Worm (Caenorhabditis elegans) whole organism, young adult: ENCODE measurements around the gene col-71.
"Not testable (repeated sequence)": the region's sequence is repeated elsewhere in the genome, so short reads cannot be mapped to it uniquely, and the experiment has no call there.

Source experiments
- B0261.1 ChIP-seq: sonication (generic microtip); optimal IDR thresholded peaks from 2 replicates; lab custom pipeline; 2016; ENCODE audit warnings: mild to moderate bottlenecking, missing genetic modification characterization, moderate library complexity, missing compliant biosample characterization
- C17E4.6 ChIP-seq: fragments of 200-800 bp; sonication (Bioruptor generic); IDR thresholded peaks from 2 replicates; pipeline ENCODE4 v1.3.6; 2022; ENCODE audit warnings: missing genetic modification reagents, missing genetic modification characterization, missing compliant biosample characterization
- D2030.7 ChIP-seq: fragments of 200-800 bp; sonication (Bioruptor generic); IDR thresholded peaks from 2 replicates; pipeline ENCODE4 v1.3.6; 2022; ENCODE audit warnings: missing genetic modification reagents, missing genetic modification characterization, missing compliant biosample characterization
- F49E8.2 ChIP-seq: sonication (generic microtip); optimal IDR thresholded peaks from 3 replicates; lab custom pipeline; 2017; ENCODE audit warnings: missing genetic modification characterization, mild to moderate bottlenecking, missing compliant biosample characterization, antibody characterized with exemption, moderate library complexity; ENCODE audit not compliant: insufficient read depth
- K12H6.12 ChIP-seq: fragments of 200-800 bp; sonication (Bioruptor generic); optimal IDR thresholded peaks from 2 replicates; lab custom pipeline; 2018; ENCODE audit warnings: mild to moderate bottlenecking, missing genetic modification characterization, missing compliant biosample characterization
- Y67H2A.10 ChIP-seq: fragments of 200-800 bp; sonication (Bioruptor generic); conservative IDR thresholded peaks from 2 replicates; pipeline ENCODE4 v1.3.6; 2022; ENCODE audit warnings: missing genetic modification reagents, missing genetic modification characterization, missing compliant biosample characterization
- ZK185.1 ChIP-seq: sonication (generic microtip); optimal IDR thresholded peaks from 2 replicates; lab custom pipeline; 2016; ENCODE audit warnings: mild to moderate bottlenecking, missing genetic modification characterization, missing compliant biosample characterization; ENCODE audit not compliant: poor library complexity, severe bottlenecking
- aptf-2 ChIP-seq: fragments of 200-800 bp; sonication (Bioruptor generic); conservative IDR thresholded peaks from 2 replicates; pipeline ENCODE4 v1.3.6; 2022; ENCODE audit warnings: missing genetic modification reagents, missing genetic modification characterization, missing compliant biosample characterization
- atf-7 ChIP-seq: sonication (generic microtip); optimal IDR thresholded peaks from 2 replicates; lab custom pipeline; 2017; ENCODE audit warnings: mild to moderate bottlenecking, missing genetic modification characterization, missing compliant biosample characterization
- athp-1 ChIP-seq: sonication (generic microtip); optimal IDR thresholded peaks from 2 replicates; lab custom pipeline; 2017; ENCODE audit warnings: mild to moderate bottlenecking, missing genetic modification characterization, missing compliant biosample characterization
- attf-3 ChIP-seq: fragments of 200-800 bp; sonication (Bioruptor generic); conservative IDR thresholded peaks from 2 replicates; pipeline ENCODE4 v1.3.6; 2022; ENCODE audit warnings: missing genetic modification reagents, missing genetic modification characterization, missing compliant biosample characterization
- attf-5 ChIP-seq: fragments of 200-800 bp; sonication (Bioruptor generic); optimal IDR thresholded peaks from 2 replicates; lab custom pipeline; 2018; ENCODE audit warnings: mild to moderate bottlenecking, missing genetic modification characterization, missing compliant biosample characterization
- ceh-27 ChIP-seq: fragments of 200-800 bp; sonication (Bioruptor generic); optimal IDR thresholded peaks from 2 replicates; lab custom pipeline; 2018; ENCODE audit warnings: mild to moderate bottlenecking, missing genetic modification characterization, moderate library complexity, missing compliant biosample characterization
- ceh-79 ChIP-seq: sonication (generic microtip); optimal IDR thresholded peaks from 2 replicates; lab custom pipeline; 2017; ENCODE audit warnings: mild to moderate bottlenecking, missing genetic modification characterization, missing compliant biosample characterization
- ceh-91 ChIP-seq: fragments of 200-800 bp; sonication (Bioruptor generic); IDR thresholded peaks from 2 replicates; pipeline ENCODE4 v1.3.6; 2022; ENCODE audit warnings: missing genetic modification reagents, missing genetic modification characterization, missing compliant biosample characterization
- dpl-1 ChIP-seq: fragments of 150-350 bp; optimal IDR thresholded peaks from 2 replicates; lab custom pipeline; 2014; ENCODE audit warnings: missing biosample characterization, missing genetic modification reagents, missing genetic modification characterization
- efl-1 ChIP-seq: fragments of 150-350 bp; optimal IDR thresholded peaks from 2 replicates; lab custom pipeline; 2014; ENCODE audit warnings: missing biosample characterization, missing genetic modification reagents, missing genetic modification characterization
- egrh-3 ChIP-seq: fragments of 200-800 bp; sonication (Bioruptor generic); IDR thresholded peaks from 2 replicates; pipeline ENCODE4 v1.3.6; 2022; ENCODE audit warnings: missing genetic modification reagents, missing genetic modification characterization, missing compliant biosample characterization
- ets-4 ChIP-seq: fragments of 200-800 bp; sonication (Bioruptor generic); optimal IDR thresholded peaks from 2 replicates; lab custom pipeline; 2018; ENCODE audit warnings: mild to moderate bottlenecking, missing genetic modification characterization, missing compliant biosample characterization
- him-1 ChIP-seq: sonication (generic microtip); optimal IDR thresholded peaks from 2 replicates; lab custom pipeline; 2016; ENCODE audit warnings: missing genotype, missing genetic modification reagents, missing genetic modification characterization, missing compliant biosample characterization
- hmg-1.2 ChIP-seq: fragments of 200-800 bp; sonication (Bioruptor generic); IDR thresholded peaks from 2 replicates; pipeline ENCODE4 v1.3.6; 2022; ENCODE audit warnings: missing genetic modification reagents, missing genetic modification characterization, missing compliant biosample characterization
- hsf-1 ChIP-seq: fragments of 200-800 bp; sonication (Bioruptor generic); IDR thresholded peaks from 2 replicates; pipeline ENCODE4 v1.3.6; 2022; ENCODE audit warnings: missing genetic modification reagents, missing genetic modification characterization, missing compliant biosample characterization
- lag-1 ChIP-seq: fragments of 200-800 bp; sonication (Bioruptor generic); IDR thresholded peaks from 2 replicates; pipeline ENCODE4 v1.3.6; 2022; ENCODE audit warnings: missing genetic modification reagents, missing genetic modification characterization, missing compliant biosample characterization
- let-526 ChIP-seq: fragments of 200-800 bp; sonication (Bioruptor generic); IDR thresholded peaks from 2 replicates; pipeline ENCODE4 v1.3.6; 2022; ENCODE audit warnings: missing genetic modification reagents, missing genetic modification characterization, missing compliant biosample characterization
- let-607 ChIP-seq, 2 experiments: fragments of 200-800 bp in 1 of 2; sonication (Bioruptor generic) in 1 of 2; sonication (generic microtip) in 1 of 2; optimal IDR thresholded peaks; 2 replicates each; lab custom pipeline; 2016 to 2018; ENCODE audit warnings: mild to moderate bottlenecking in 2 of 2, missing compliant biosample characterization in 2 of 2, missing genetic modification characterization in 2 of 2, moderate library complexity in 2 of 2, missing genotype in 1 of 2
- lin-26 ChIP-seq: fragments of 200-800 bp; sonication (Bioruptor generic); IDR thresholded peaks from 2 replicates; pipeline ENCODE4 v1.3.6; 2022; ENCODE audit warnings: missing genetic modification reagents, missing genetic modification characterization, missing compliant biosample characterization
- lin-35 ChIP-seq, 3 experiments: fragments of 150-350 bp in 2 of 3; sonication (generic microtip) in 1 of 3; optimal IDR thresholded peaks; 2 replicates each; lab custom pipeline; 2014 to 2018; ENCODE audit warnings: missing biosample characterization in 3 of 3, missing genetic modification characterization in 3 of 3, missing genetic modification reagents in 3 of 3
- lin-54 ChIP-seq: fragments of 200-800 bp; sonication (Bioruptor generic); optimal IDR thresholded peaks from 2 replicates; lab custom pipeline; 2018; ENCODE audit warnings: mild to moderate bottlenecking, missing genetic modification characterization, missing compliant biosample characterization
- lsl-1 ChIP-seq: fragments of 200-800 bp; sonication (Bioruptor generic); optimal IDR thresholded peaks from 2 replicates; lab custom pipeline; 2018; ENCODE audit warnings: mild to moderate bottlenecking, missing genetic modification characterization, moderate library complexity, missing compliant biosample characterization
- madf-10 ChIP-seq: sonication (generic microtip); optimal IDR thresholded peaks from 2 replicates; lab custom pipeline; 2016; ENCODE audit warnings: mild to moderate bottlenecking, missing genetic modification characterization, missing compliant biosample characterization
- madf-6 ChIP-seq: fragments of 200-800 bp; sonication (Bioruptor generic); IDR thresholded peaks from 2 replicates; pipeline ENCODE4 v1.3.6; 2022; ENCODE audit warnings: missing genetic modification reagents, missing genetic modification characterization, missing compliant biosample characterization
- madf-8 ChIP-seq: fragments of 200-800 bp; sonication (Bioruptor generic); conservative IDR thresholded peaks from 2 replicates; pipeline ENCODE4 v1.3.6; 2022; ENCODE audit warnings: missing genetic modification reagents, missing genetic modification characterization, missing compliant biosample characterization
- mcd-1 ChIP-seq: fragments of 200-800 bp; sonication (Bioruptor generic); IDR thresholded peaks from 2 replicates; pipeline ENCODE4 v1.3.6; 2022; ENCODE audit warnings: missing genetic modification reagents, missing genetic modification characterization, missing compliant biosample characterization
- nhr-120 ChIP-seq: fragments of 200-800 bp; sonication (Bioruptor generic); IDR thresholded peaks from 2 replicates; pipeline ENCODE4 v1.3.6; 2022; ENCODE audit warnings: missing genetic modification characterization, missing compliant biosample characterization
- pbrm-1 ChIP-seq: fragments of 200-800 bp; sonication (Bioruptor generic); IDR thresholded peaks from 2 replicates; pipeline ENCODE4 v1.3.6; 2022; ENCODE audit warnings: missing genetic modification reagents, missing genetic modification characterization, missing compliant biosample characterization
- rcor-1 ChIP-seq: fragments of 200-800 bp; sonication (Bioruptor generic); IDR thresholded peaks from 2 replicates; pipeline ENCODE4 v1.3.6; 2022; ENCODE audit warnings: missing genetic modification reagents, missing genetic modification characterization, missing compliant biosample characterization
- rec-8 ChIP-seq, 2 experiments: sonication (generic microtip); optimal IDR thresholded peaks; 2 replicates each; lab custom pipeline; 2016; ENCODE audit warnings: mild to moderate bottlenecking in 2 of 2, missing genetic modification characterization in 2 of 2, missing genetic modification reagents in 2 of 2, missing genotype in 2 of 2, missing biosample characterization in 1 of 2, missing compliant biosample characterization in 1 of 2, moderate library complexity in 1 of 2
- repo-1 ChIP-seq: sonication (generic microtip); optimal IDR thresholded peaks from 2 replicates; lab custom pipeline; 2017; ENCODE audit warnings: mild to moderate bottlenecking, missing genetic modification characterization, missing compliant biosample characterization
- sdz-38 ChIP-seq: sonication (generic microtip); optimal IDR thresholded peaks from 2 replicates; lab custom pipeline; 2016; ENCODE audit warnings: missing genotype, missing genetic modification characterization, missing compliant biosample characterization
- sea-2 ChIP-seq: fragments of 200-800 bp; sonication (Bioruptor generic); IDR thresholded peaks from 2 replicates; pipeline ENCODE4 v1.3.6; 2022; ENCODE audit warnings: missing genetic modification characterization, missing compliant biosample characterization
- snpc-4 ChIP-seq, 5 experiments: fragments of 150-350 bp in 1 of 5; sonication (generic microtip) in 4 of 5; optimal IDR thresholded peaks; 2 replicates each; lab custom pipeline; 2014 to 2018; ENCODE audit warnings: missing genetic modification characterization in 5 of 5, missing biosample characterization in 3 of 5, antibody characterized with exemption in 2 of 5, mild to moderate bottlenecking in 2 of 5, missing compliant biosample characterization in 2 of 5, missing genotype in 2 of 5, moderate library complexity in 2 of 5, missing genetic modification reagents in 1 of 5
- tbp1 ChIP-seq: fragments of 200-800 bp; sonication (Bioruptor generic); optimal IDR thresholded peaks from 2 replicates; lab custom pipeline; 2018; ENCODE audit warnings: mild to moderate bottlenecking, missing genetic modification characterization, missing compliant biosample characterization
- tlf-1 ChIP-seq: fragments of 200-800 bp; sonication (Bioruptor generic); optimal IDR thresholded peaks from 2 replicates; lab custom pipeline; 2018; ENCODE audit warnings: mild to moderate bottlenecking, missing genetic modification characterization, missing compliant biosample characterization
- ztf-18 ChIP-seq: sonication (generic microtip); optimal IDR thresholded peaks from 2 replicates; lab custom pipeline; 2016; ENCODE audit warnings: missing genotype, mild to moderate bottlenecking, missing genetic modification characterization, missing compliant biosample characterization
- ztf-25 ChIP-seq: fragments of 200-800 bp; sonication (Bioruptor generic); IDR thresholded peaks from 2 replicates; pipeline ENCODE4 v1.3.6; 2022; ENCODE audit warnings: missing genetic modification reagents, missing genetic modification characterization, missing compliant biosample characterization

The col-71 gene

DNA sequence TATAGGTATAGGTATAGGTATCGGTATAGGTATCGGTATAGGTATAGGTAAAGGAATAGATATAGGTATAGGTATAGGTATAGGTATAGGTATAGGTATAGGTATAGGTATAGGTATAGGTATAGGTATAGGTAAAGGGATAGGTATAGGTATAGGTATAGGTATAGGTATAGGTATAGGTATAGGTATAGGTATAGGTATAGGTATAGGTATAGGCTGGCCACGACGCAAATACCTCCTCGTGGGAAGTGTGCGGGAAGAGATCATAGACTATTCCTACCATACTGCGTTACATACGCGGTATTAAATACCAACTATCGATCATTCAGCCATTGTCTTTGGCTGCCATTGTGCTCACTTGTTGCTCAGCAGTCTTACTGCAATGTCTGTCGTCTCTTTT, 11.6 kb downstream of the col-71 start, which contains the start of gene fbxb-112:
Gene fbxb-112, plus strand, starts transcription at position 301 of the 400 bp plus-strand sequence.
- TF ChIP-seq ceh-27; lin-54 (GFP tag; lab: Kevin White, UChicago); tlf-1: not testable (repeated sequence)

- TF ChIP-seq tbp1 (GFP tag; lab: Kevin White, UChicago) (peak; percentile 44), hmg-1.2 (GFP tag; lab: Robert Waterston, UW) (peak; percentile 49; the same call in 1 of the 2 replicates), lin-26 (GFP tag; lab: Robert Waterston, UW) (0 out of 2 replicates have a peak, but pooled peaks have one; percentile 34), rec-8 (tag; optimal IDR thresholded peaks at IDR 0.05; lab: Kevin White, UChicago) (peak; percentile 14 to 34), lsl-1 (GFP tag; lab: Kevin White, UChicago) (peak; percentile 50), F49E8.2 (tag; lab: Kevin White, UChicago) (peak; percentile 1), ceh-27 (peak; percentile 72), madf-6 (GFP tag; lab: Robert Waterston, UW) (peak; percentile 56), rcor-1 (GFP tag; lab: Robert Waterston, UW) (peak; percentile 35; the same call in 1 of the 2 replicates), pbrm-1 (no peak), nhr-120 (GFP tag; lab: Robert Waterston, UW) (no peak), ztf-25 (GFP tag; lab: Robert Waterston, UW) (0 out of 2 replicates have a peak, but pooled peaks have one; percentile 32), let-526 (0 out of 2 replicates have a peak, but pooled peaks have one; percentile 42), aptf-2 (peak; percentile 66; the same call in 1 of the 2 replicates), hsf-1 (GFP tag; lab: Robert Waterston, UW) (no peak), mcd-1 (GFP tag; lab: Robert Waterston, UW) (peak; percentile 97), B0261.1 (tag; lab: Kevin White, UChicago) (peak; percentile 1), him-1 (peak; percentile 51), D2030.7 (GFP tag; lab: Robert Waterston, UW) (0 out of 2 replicates have a peak, but pooled peaks have one; percentile 15), ceh-91 (GFP tag; lab: Robert Waterston, UW) (no peak), efl-1 (peak; percentile 11), madf-8 (GFP tag; lab: Robert Waterston, UW) (peak; percentile 39), athp-1 (tag; lab: Kevin White, UChicago) (peak; percentile 70), sea-2 (GFP tag; lab: Robert Waterston, UW) (no peak), snpc-4 (GFP tag; optimal IDR thresholded peaks at IDR 0.05; lab: Kevin White, UChicago) (no peak), snpc-4 (tag; optimal IDR thresholded peaks at IDR 0.05; lab: Kevin White, UChicago) (peak in 1 of 4 experiments; percentile 23), ztf-18 (tag; lab: Kevin White, UChicago) (peak; percentile 13), let-607 (tag; optimal IDR thresholded peaks at IDR 0.05; lab: Kevin White, UChicago) (peak in 1 of 2 experiments; percentile 18), dpl-1 (GFP tag; lab: Kevin White, UChicago) (no peak), K12H6.12 (peak; percentile 35), Y67H2A.10 (GFP tag; lab: Robert Waterston, UW) (no peak), attf-5 (GFP tag; lab: Kevin White, UChicago) (peak; percentile 80)
Measured at ce11 chrII:3482231-3482630, 20.1 kb downstream of the col-71 start, which contains the start of gene smu-2. Gene smu-2 (plus strand): TSS chrII:3482408.

ce11 chrII:3481584-3481983, 20.8 kb downstream of the col-71 start, which contains the start of gene Y49F6B.8:
Gene Y49F6B.8 (minus strand): TSS chrII:3481684.
- TF ChIP-seq madf-6 (GFP tag; lab: Robert Waterston, UW) (no peak), dpl-1 (GFP tag; lab: Kevin White, UChicago) (no peak), ets-4 (GFP tag; lab: Kevin White, UChicago) (no peak), madf-10 (tag; lab: Kevin White, UChicago) (no peak), ZK185.1 (tag; lab: Kevin White, UChicago) (no peak), rcor-1 (GFP tag; lab: Robert Waterston, UW) (no peak), lin-35 (GFP tag; optimal IDR thresholded peaks at IDR 0.05; lab: Kevin White, UChicago) (no peak), egrh-3 (GFP tag; lab: Robert Waterston, UW) (no peak), sdz-38 (tag; lab: Kevin White, UChicago) (no peak), repo-1 (tag; lab: Kevin White, UChicago) (no peak), ceh-79 (no peak), atf-7 (tag; lab: Kevin White, UChicago) (no peak), attf-3 (no peak), lag-1 (GFP tag; lab: Robert Waterston, UW) (no peak), C17E4.6 (GFP tag; lab: Robert Waterston, UW) (no peak)
